Worm (Caenorhabditis elegans): Measurements from ENCODE around the gene R08D7.7.

- TF ChIP-seq lin-35 (GFP tag; optimal IDR thresholded peaks at IDR 0.05), result no peak
- no peak for TF ChIP-seq ceh-8 (GFP tag; optimal IDR thresholded peaks at IDR 0.05)
- TF ChIP-seq nhr-84 (tag; optimal IDR thresholded peaks at IDR 0.05), result no peak
- no peak for TF ChIP-seq lsy-2 (tag; optimal IDR thresholded peaks at IDR 0.05)
- TF ChIP-seq ztf-11 (tag; optimal IDR thresholded peaks at IDR 0.05), result no peak
- no peak for TF ChIP-seq grh-1 (GFP tag; IDR thresholded peaks at IDR 0.05)
- no peak for TF ChIP-seq snpc-4 (tag; optimal IDR thresholded peaks at IDR 0.05)
- no peak for TF ChIP-seq ama-1 (optimal IDR thresholded peaks at IDR 0.05)
- no peak for TF ChIP-seq dpl-1 (GFP tag; optimal IDR thresholded peaks at IDR 0.05)
Observed at ce11 chrIII:9026951-9027350, 37.1 kb downstream of the R08D7.7 start, which contains the start of gene F59B2.13.
